Worm (Caenorhabditis elegans) whole organism, late embryonic: ENCODE results near the gene mdf-1.

Experiments
- ahr-1 ChIP-seq: sonication (generic microtip); optimal IDR thresholded peaks from 2 replicates; lab custom pipeline; 2016; ENCODE audit warnings: missing genetic modification characterization, missing compliant biosample characterization
- ceh-18 ChIP-seq: sonication (generic microtip); optimal IDR thresholded peaks from 2 replicates; lab custom pipeline; 2016; ENCODE audit warnings: missing genetic modification characterization, missing compliant biosample characterization
- ceh-19 ChIP-seq: fragments of 200-800 bp; sonication (Bioruptor generic); optimal IDR thresholded peaks from 2 replicates; lab custom pipeline; 2018; ENCODE audit warnings: mild to moderate bottlenecking, missing genetic modification characterization, missing compliant biosample characterization
- ceh-2 ChIP-seq: sonication (generic microtip); optimal IDR thresholded peaks from 2 replicates; lab custom pipeline; 2016; ENCODE audit warnings: missing genotype, missing genetic modification characterization, missing compliant biosample characterization
- ceh-30 ChIP-seq: fragments of 150-350 bp; optimal IDR thresholded peaks from 2 replicates; lab custom pipeline; 2014; ENCODE audit warnings: missing biosample characterization, missing genetic modification characterization
- ceh-31 ChIP-seq: sonication (generic microtip); optimal IDR thresholded peaks from 2 replicates; lab custom pipeline; 2016; ENCODE audit warnings: missing genetic modification characterization, missing compliant biosample characterization
- ceh-48 ChIP-seq: sonication (generic microtip); optimal IDR thresholded peaks from 2 replicates; lab custom pipeline; 2016; ENCODE audit warnings: missing genetic modification characterization, inconsistent platforms, missing compliant biosample characterization
- ceh-9 ChIP-seq: sonication (generic microtip); optimal IDR thresholded peaks from 2 replicates; lab custom pipeline; 2016; ENCODE audit warnings: mild to moderate bottlenecking, missing genetic modification characterization, inconsistent platforms, missing compliant biosample characterization
- dmd-4 ChIP-seq: sonication (generic microtip); optimal IDR thresholded peaks from 2 replicates; lab custom pipeline; 2016; ENCODE audit warnings: borderline replicate concordance, missing genetic modification characterization, missing compliant biosample characterization
- dve-1 ChIP-seq: sonication (generic microtip); optimal IDR thresholded peaks from 2 replicates; lab custom pipeline; 2017; ENCODE audit warnings: antibody characterized with exemption, mild to moderate bottlenecking, missing genetic modification characterization, missing compliant biosample characterization
- elt-4 ChIP-seq: sonication (generic microtip); optimal IDR thresholded peaks from 2 replicates; lab custom pipeline; 2016; ENCODE audit warnings: missing genetic modification characterization, missing compliant biosample characterization
- fkh-6 ChIP-seq: sonication (generic microtip); optimal IDR thresholded peaks from 2 replicates; lab custom pipeline; 2016; ENCODE audit warnings: missing genetic modification characterization, missing compliant biosample characterization
- hlh-13 ChIP-seq: fragments of 200-800 bp; sonication (Bioruptor generic); optimal IDR thresholded peaks from 2 replicates; lab custom pipeline; 2018; ENCODE audit warnings: mild to moderate bottlenecking, missing genetic modification characterization, missing compliant biosample characterization
- hlh-15 ChIP-seq: sonication (generic microtip); optimal IDR thresholded peaks from 2 replicates; lab custom pipeline; 2016; ENCODE audit warnings: missing genetic modification characterization, missing compliant biosample characterization
- hlh-30 ChIP-seq: sonication (generic microtip); optimal IDR thresholded peaks from 2 replicates; lab custom pipeline; 2017; ENCODE audit warnings: antibody characterized with exemption, missing genetic modification characterization, missing compliant biosample characterization; ENCODE audit not compliant: insufficient read depth
- hlh-6 ChIP-seq: sonication (generic microtip); optimal IDR thresholded peaks from 2 replicates; lab custom pipeline; 2016; ENCODE audit warnings: missing genotype, missing genetic modification characterization, missing compliant biosample characterization
- hlh-8 ChIP-seq: sonication (generic microtip); optimal IDR thresholded peaks from 2 replicates; lab custom pipeline; 2016; ENCODE audit warnings: missing genotype, missing genetic modification characterization, missing compliant biosample characterization
- lim-6 ChIP-seq: sonication (generic microtip); optimal IDR thresholded peaks from 2 replicates; lab custom pipeline; 2016; ENCODE audit warnings: missing genetic modification characterization, missing compliant biosample characterization
- madf-2 ChIP-seq: sonication (generic microtip); optimal IDR thresholded peaks from 2 replicates; lab custom pipeline; 2017; ENCODE audit warnings: missing genetic modification characterization, missing compliant biosample characterization
- nfya-1 ChIP-seq: sonication (generic microtip); optimal IDR thresholded peaks from 2 replicates; lab custom pipeline; 2017; ENCODE audit warnings: missing genetic modification characterization, mild to moderate bottlenecking, missing compliant biosample characterization, antibody characterized with exemption, moderate library complexity
- nhr-11 ChIP-seq: fragments of 150-350 bp; optimal IDR thresholded peaks from 2 replicates; lab custom pipeline; 2014; ENCODE audit warnings: missing biosample characterization, missing genetic modification characterization
- npax-4 ChIP-seq: sonication (generic microtip); optimal IDR thresholded peaks from 2 replicates; lab custom pipeline; 2016; ENCODE audit warnings: missing genetic modification characterization, missing compliant biosample characterization
- odd-2 ChIP-seq: sonication (generic microtip); optimal IDR thresholded peaks from 2 replicates; lab custom pipeline; 2017; ENCODE audit warnings: antibody characterized with exemption, mild to moderate bottlenecking, missing genetic modification characterization, missing compliant biosample characterization
- pha-2 ChIP-seq: sonication (generic microtip); optimal IDR thresholded peaks from 2 replicates; lab custom pipeline; 2017; ENCODE audit warnings: mild to moderate bottlenecking, missing genetic modification characterization, missing compliant biosample characterization
- pqm-1 ChIP-seq: sonication (generic microtip); optimal IDR thresholded peaks from 2 replicates; lab custom pipeline; 2016; ENCODE audit warnings: missing genetic modification characterization, missing compliant biosample characterization
- ref-2 ChIP-seq: sonication (generic microtip); optimal IDR thresholded peaks from 2 replicates; lab custom pipeline; 2016; ENCODE audit warnings: missing genetic modification characterization, missing compliant biosample characterization
- rnt-1 ChIP-seq: sonication (generic microtip); optimal IDR thresholded peaks from 2 replicates; lab custom pipeline; 2016; ENCODE audit warnings: missing genetic modification characterization, missing compliant biosample characterization
- sox-2 ChIP-seq: fragments of 200-800 bp; sonication (Bioruptor generic); IDR thresholded peaks from 2 replicates; pipeline ENCODE4 v1.3.6; 2022; ENCODE audit warnings: missing genetic modification reagents, missing genetic modification characterization, missing compliant biosample characterization
- sox-4 ChIP-seq: sonication (generic microtip); optimal IDR thresholded peaks from 2 replicates; lab custom pipeline; 2017; ENCODE audit warnings: mild to moderate bottlenecking, missing genetic modification characterization, inconsistent platforms, missing compliant biosample characterization
- syd-9 ChIP-seq: sonication (generic microtip); optimal IDR thresholded peaks from 2 replicates; lab custom pipeline; 2016; ENCODE audit warnings: mild to moderate bottlenecking, missing genetic modification characterization, moderate library complexity, missing compliant biosample characterization
- tbx-2 ChIP-seq: sonication (generic microtip); optimal IDR thresholded peaks from 2 replicates; lab custom pipeline; 2016; ENCODE audit warnings: missing genetic modification characterization, missing compliant biosample characterization
- unc-3 ChIP-seq, 2 experiments: fragments of 200-800 bp in 1 of 2; sonication (Bioruptor generic) in 1 of 2; sonication (generic microtip) in 1 of 2; conservative IDR thresholded peaks in 1 of 2; optimal IDR thresholded peaks in 1 of 2; 2 replicates each; pipeline versions ENCODE4 v1.3.6 to Lab custom; 2016 to 2022; ENCODE audit warnings: missing compliant biosample characterization in 2 of 2, missing genetic modification characterization in 2 of 2, missing genetic modification reagents in 1 of 2
- unc-55 ChIP-seq: sonication (generic microtip); optimal IDR thresholded peaks from 2 replicates; lab custom pipeline; 2017; ENCODE audit warnings: missing biosample characterization, missing genetic modification reagents, missing genetic modification characterization
- zip-5 ChIP-seq: sonication (generic microtip); optimal IDR thresholded peaks from 2 replicates; lab custom pipeline; 2016; ENCODE audit warnings: missing genetic modification characterization, missing compliant biosample characterization
- ztf-16 ChIP-seq: sonication (generic microtip); optimal IDR thresholded peaks from 2 replicates; lab custom pipeline; 2017; ENCODE audit warnings: missing genetic modification characterization, missing compliant biosample characterization

mdf-1 gene

ce11 chrV:9546860-9547269 is 2.8 kb upstream of the mdf-1 start, which contains the start of gene his-37 (continued):
- TF ChIP-seq zip-5 (tag; lab: Kevin White, UChicago) (no peak), hlh-6 (tag; lab: Kevin White, UChicago) (no peak), pha-2 (tag; lab: Kevin White, UChicago) (peak; percentile 12), ceh-18 (tag; lab: Kevin White, UChicago) (peak; percentile 96), tbx-2 (tag; lab: Kevin White, UChicago) (peak; percentile 92)

DNA sequence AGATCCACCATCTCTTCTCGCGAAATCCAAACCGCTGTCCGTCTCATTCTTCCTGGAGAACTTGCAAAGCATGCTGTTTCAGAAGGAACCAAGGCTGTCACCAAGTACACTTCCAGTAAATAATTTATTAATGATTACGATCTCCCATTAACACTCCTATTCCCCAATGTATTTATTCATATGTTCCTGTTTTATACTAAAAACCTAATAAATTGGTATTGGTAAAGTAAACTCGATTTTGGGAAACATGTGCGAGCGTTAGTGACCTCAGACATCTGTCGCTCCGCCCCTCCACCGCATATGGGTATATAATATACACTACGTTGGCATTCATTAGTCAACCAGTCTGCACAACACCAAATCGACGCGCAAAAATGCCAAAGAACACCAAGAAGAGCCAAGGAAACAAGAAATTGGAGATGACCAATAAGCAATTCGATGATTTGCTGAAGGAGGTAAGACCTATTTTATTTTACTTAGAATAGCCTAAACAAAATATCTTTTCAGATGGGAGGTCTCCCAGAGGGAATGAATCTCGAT is 2.1 kb upstream of the mdf-1 start, which contains the start of gene C50F4.6:
TSS of gene C50F4.6 (plus strand) at position 51 of the 540 bp plus-strand sequence.
- TF ChIP-seq zip-5 (tag; lab: Kevin White, UChicago) (no peak), hlh-15 (tag; lab: Kevin White, UChicago) (no peak), npax-4 (tag; lab: Kevin White, UChicago) (no peak), nfya-1 (tag; lab: Kevin White, UChicago) (peak; percentile 22), madf-2 (no peak)

ce11 chrV:9545238-9545709 is 1.2 kb upstream of the mdf-1 start, which contains the start of the genes his-35 and his-41:
TSS of gene his-35 (minus strand) at chrV:9545288.
TSS of gene his-41 (plus strand) at chrV:9545536.
- TF ChIP-seq ceh-2 (tag; lab: Kevin White, UChicago), result no peak
- no peak for TF ChIP-seq unc-55
- peak; percentile 11 for TF ChIP-seq rnt-1 (tag; lab: Kevin White, UChicago)
- no peak for TF ChIP-seq zip-5 (tag; lab: Kevin White, UChicago)
- peak; percentile 11 for TF ChIP-seq ceh-31 (tag; lab: Kevin White, UChicago)
- no peak for TF ChIP-seq pha-2 (tag; lab: Kevin White, UChicago)
- no peak for TF ChIP-seq tbx-2 (tag; lab: Kevin White, UChicago)
- TF ChIP-seq ceh-48 (tag; lab: Kevin White, UChicago), result peak; percentile 56
- TF ChIP-seq fkh-6 (tag; lab: Kevin White, UChicago), result no peak
- TF ChIP-seq ahr-1 (tag; lab: Kevin White, UChicago), result no peak
- TF ChIP-seq nfya-1 (tag; lab: Kevin White, UChicago), result peak; percentile 39
- TF ChIP-seq elt-4, result no peak
- TF ChIP-seq dve-1 (tag; lab: Kevin White, UChicago), result peak; percentile 6
- no peak for TF ChIP-seq ceh-9
- TF ChIP-seq ceh-19 (GFP tag; lab: Kevin White, UChicago), result no peak
- TF ChIP-seq sox-2 (GFP tag; lab: Robert Waterston, UW), result no peak
- TF ChIP-seq hlh-8 (tag; lab: Kevin White, UChicago), result no peak
- no peak for TF ChIP-seq ztf-16 (tag; lab: Kevin White, UChicago)

- no peak for TF ChIP-seq lim-6 (tag; lab: Kevin White, UChicago)
- TF ChIP-seq, all 69 proteins: peak for 0
Observed at ce11 chrV:9541506-9541905, 2.5 kb downstream of the mdf-1 start, which contains the start of gene C50F4.16. TSS of gene C50F4.16 (minus strand) at chrV:9541606.

- TF ChIP-seq madf-2 (no peak), sox-2 (GFP tag; lab: Robert Waterston, UW) (no peak), dve-1 (tag; lab: Kevin White, UChicago) (no peak), lim-6 (tag; lab: Kevin White, UChicago) (no peak), syd-9 (tag; lab: Kevin White, UChicago) (no peak), pqm-1 (tag; lab: Kevin White, UChicago) (no peak), hlh-15 (tag; lab: Kevin White, UChicago) (no peak), dmd-4 (tag; lab: Kevin White, UChicago) (no peak), sox-4 (tag; lab: Kevin White, UChicago) (no peak), zip-5 (tag; lab: Kevin White, UChicago) (no peak), hlh-30 (no peak), ref-2 (tag; lab: Kevin White, UChicago) (no peak), unc-55 (no peak), tbx-2 (tag; lab: Kevin White, UChicago) (no peak), odd-2 (no peak), unc-3 (GFP tag; conservative IDR thresholded peaks at IDR 0.05; lab: Robert Waterston, UW) (no peak), unc-3 (tag; optimal IDR thresholded peaks at IDR 0.05; lab: Kevin White, UChicago) (no peak), ceh-30 (tag; lab: Kevin White, UChicago) (no peak), hlh-13 (GFP tag; lab: Kevin White, UChicago) (no peak), nhr-11 (tag; lab: Kevin White, UChicago) (no peak)
Observed at ce11 chrV:9539638-9540037, 4.4 kb downstream of the mdf-1 start, which contains the start of gene C50F4.12. TSS of gene C50F4.12 (minus strand) at chrV:9539738.
